Fruit fly (Drosophila melanogaster) whole organism, embryonic: ENCODE measurements around the gene CG15353.

ENCODE experiments used
- Abd-B ChIP-seq: fragments of 200-800 bp; sonication (Bioruptor generic); optimal IDR thresholded peaks from 2 replicates; lab custom pipeline; 2018; ENCODE audit warnings: missing biosample characterization, mild to moderate bottlenecking, missing genetic modification characterization, moderate library complexity
- Aef1 ChIP-seq: fragments of 200-800 bp; sonication (Bioruptor generic); IDR thresholded peaks from 3 replicates; pipeline ENCODE4 v1.3.6; 2022; ENCODE audit warnings: missing biosample characterization, missing genetic modification characterization
- C15 ChIP-seq: fragments of 200-800 bp; sonication (Bioruptor generic); IDR thresholded peaks from 3 replicates; pipeline ENCODE4 v1.3.6; 2022; ENCODE audit warnings: missing biosample characterization, missing genetic modification characterization
- CG10321 ChIP-seq: fragments of 200-800 bp; sonication (Bioruptor generic); IDR thresholded peaks from 2 replicates; pipeline ENCODE4 v1.3.6; 2022; ENCODE audit warnings: missing biosample characterization, missing genetic modification characterization
- CG13287 ChIP-seq: fragments of 200-800 bp; sonication (Bioruptor generic); IDR thresholded peaks from 2 replicates; pipeline ENCODE4 v1.3.6; 2022; ENCODE audit warnings: missing biosample characterization, missing genetic modification characterization; ENCODE audit not compliant: partially characterized antibody
- CG17829 ChIP-seq: fragments of 200-800 bp; optimal IDR thresholded peaks from 2 replicates; lab custom pipeline; 2019; ENCODE audit warnings: missing biosample characterization, mild to moderate bottlenecking, missing genetic modification characterization, moderate library complexity
- CG3407 ChIP-seq: fragments of 200-800 bp; sonication (Bioruptor generic); optimal IDR thresholded peaks from 2 replicates; lab custom pipeline; 2018; ENCODE audit warnings: missing biosample characterization, mild to moderate bottlenecking, missing genetic modification characterization
- CG34422 ChIP-seq: fragments of 200-800 bp; sonication (Bioruptor generic); IDR thresholded peaks from 3 replicates; pipeline ENCODE4 v1.3.6; 2022; ENCODE audit warnings: missing biosample characterization, missing genetic modification characterization
- CG3726 ChIP-seq: fragments of 200-800 bp; sonication (Bioruptor generic); IDR thresholded peaks from 3 replicates; pipeline ENCODE4, ENCODE4 v1.3.6; 2022; ENCODE audit warnings: missing biosample characterization, missing genetic modification characterization
- CG8478 ChIP-seq: fragments of >200 bp; optimal IDR thresholded peaks from 2 replicates; lab custom pipeline; 2018
- CG9215 ChIP-seq: fragments of 200-800 bp; sonication (Bioruptor generic); IDR thresholded peaks from 2 replicates; pipeline ENCODE4 v1.3.6; 2022; ENCODE audit warnings: missing biosample characterization, missing genetic modification characterization
- Deaf1 ChIP-seq: fragments of 200-800 bp; optimal IDR thresholded peaks from 3 replicates; lab custom pipeline; 2019; ENCODE audit warnings: missing biosample characterization, mild to moderate bottlenecking, missing genetic modification characterization, moderate library complexity
- Elba2 ChIP-seq: fragments of 200-800 bp; sonication (Bioruptor generic); optimal IDR thresholded peaks from 3 replicates; lab custom pipeline; 2016; ENCODE audit warnings: missing biosample characterization, missing genetic modification characterization
- Ets65A ChIP-seq: fragments of 200-800 bp; sonication (Bioruptor generic); peaks from one replicate; lab custom pipeline; 2016; ENCODE audit warnings: missing biosample characterization, missing genetic modification characterization
- Med ChIP-seq: fragments of 200-800 bp; sonication (Bioruptor generic); peaks from one replicate; lab custom pipeline; 2016; ENCODE audit warnings: missing biosample characterization, missing genetic modification characterization, mild to moderate bottlenecking, inconsistent platforms, moderate library complexity
- Mrtf ChIP-seq: fragments of 200-800 bp; sonication (Bioruptor generic); IDR thresholded peaks from 3 replicates; pipeline ENCODE4 v1.3.6; 2022; ENCODE audit warnings: missing biosample characterization, missing genetic modification characterization
- Nf-YB ChIP-seq: fragments of 200-800 bp; sonication (Bioruptor generic); optimal IDR thresholded peaks from 3 replicates; lab custom pipeline; 2019; ENCODE audit warnings: missing biosample characterization, mild to moderate bottlenecking, missing genetic modification characterization, moderate library complexity
- Nf-YC ChIP-seq: fragments of 200-800 bp; optimal IDR thresholded peaks from 3 replicates; lab custom pipeline; 2019; ENCODE audit warnings: missing biosample characterization, mild to moderate bottlenecking, missing genetic modification characterization, moderate library complexity
- abd-A ChIP-seq: fragments of 200-800 bp; sonication (Bioruptor generic); optimal IDR thresholded peaks from 3 replicates; lab custom pipeline; 2019; ENCODE audit warnings: missing biosample characterization, mild to moderate bottlenecking, missing genetic modification characterization, moderate library complexity
- ac ChIP-seq: fragments of 200-800 bp; sonication (Bioruptor generic); optimal IDR thresholded peaks from 3 replicates; lab custom pipeline; 2017; ENCODE audit warnings: missing biosample characterization, mild to moderate bottlenecking, missing genetic modification characterization
- ara ChIP-seq: fragments of 200-800 bp; sonication (Bioruptor generic); IDR thresholded peaks from 2 replicates; pipeline ENCODE4 v1.3.6; 2022; ENCODE audit warnings: missing biosample characterization, missing genetic modification characterization
- bigmax ChIP-seq: fragments of 200-800 bp; sonication (Bioruptor generic); optimal IDR thresholded peaks from 2 replicates; lab custom pipeline; 2018; ENCODE audit warnings: missing biosample characterization, mild to moderate bottlenecking, missing genetic modification characterization
- ci ChIP-seq: fragments of 200-800 bp; sonication (Bioruptor generic); IDR thresholded peaks from 3 replicates; pipeline ENCODE4 v1.3.6; 2022; ENCODE audit warnings: missing biosample characterization, missing genetic modification characterization
- crol ChIP-seq: fragments of 200-800 bp; sonication (Bioruptor generic); IDR thresholded peaks from 2 replicates; pipeline ENCODE4 v1.3.6; 2022; ENCODE audit warnings: missing biosample characterization, missing genetic modification characterization
- ftz-f1 ChIP-seq: fragments of 200-800 bp; sonication (Bioruptor generic); optimal IDR thresholded peaks from 2 replicates; lab custom pipeline; 2016; ENCODE audit warnings: missing biosample characterization, missing genetic modification characterization
- gcm ChIP-seq: fragments of 200-800 bp; sonication (Bioruptor generic); optimal IDR thresholded peaks from 2 replicates; lab custom pipeline; 2019; ENCODE audit warnings: missing biosample characterization, mild to moderate bottlenecking, missing genetic modification characterization, moderate library complexity
- kni ChIP-seq: fragments of 200-800 bp; sonication (Bioruptor generic); optimal IDR thresholded peaks from 3 replicates; lab custom pipeline; 2017; ENCODE audit warnings: mild to moderate bottlenecking, missing biosample characterization, missing genetic modification reagents, missing genetic modification characterization
- lov ChIP-seq, 2 experiments: fragments of 200-800 bp in 1 of 2; fragments of >200 bp in 1 of 2; sonication (Bioruptor generic) in 1 of 2; IDR thresholded peaks in 1 of 2; optimal IDR thresholded peaks in 1 of 2; 2 replicates in 1 of 2; 3 replicates in 1 of 2; pipeline versions ENCODE4 v1.3.6 to Lab custom; 2017 to 2022; ENCODE audit warnings: missing biosample characterization in 1 of 2, missing genetic modification characterization in 1 of 2
- mirr ChIP-seq: fragments of 200-800 bp; sonication (Bioruptor generic); optimal IDR thresholded peaks from 3 replicates; lab custom pipeline; 2018; ENCODE audit warnings: missing biosample characterization, mild to moderate bottlenecking, missing genetic modification characterization
- nerfin-1 ChIP-seq: fragments of 200-800 bp; sonication (Bioruptor generic); optimal IDR thresholded peaks from 3 replicates; lab custom pipeline; 2019; ENCODE audit warnings: missing biosample characterization, mild to moderate bottlenecking, missing genetic modification characterization, moderate library complexity
- nerfin-2 ChIP-seq: fragments of 200-800 bp; sonication (Bioruptor generic); IDR thresholded peaks from 2 replicates; pipeline ENCODE4 v1.3.6; 2022; ENCODE audit warnings: missing biosample characterization, missing genetic modification characterization; ENCODE audit not compliant: partially characterized antibody
- nmo ChIP-seq: fragments of 200-800 bp; sonication (Bioruptor generic); optimal IDR thresholded peaks from 2 replicates; lab custom pipeline; 2018; ENCODE audit warnings: missing biosample characterization, mild to moderate bottlenecking, missing genetic modification characterization, moderate library complexity
- onecut ChIP-seq: fragments of 200-800 bp; sonication (Bioruptor generic); IDR thresholded peaks from 2 replicates; pipeline ENCODE4 v1.3.6; 2022; ENCODE audit warnings: missing biosample characterization, missing genetic modification characterization
- pb ChIP-seq: fragments of 200-800 bp; sonication (Bioruptor generic); optimal IDR thresholded peaks from 3 replicates; lab custom pipeline; 2016; ENCODE audit warnings: missing biosample characterization, missing genetic modification characterization
- phol ChIP-seq: fragments of 200-800 bp; sonication (Bioruptor generic); optimal IDR thresholded peaks from 3 replicates; lab custom pipeline; 2018; ENCODE audit warnings: missing biosample characterization, mild to moderate bottlenecking, missing genetic modification characterization, moderate library complexity
- pros ChIP-seq: fragments of 200-800 bp; sonication (Bioruptor generic); optimal IDR thresholded peaks from 3 replicates; lab custom pipeline; 2019; ENCODE audit warnings: missing biosample characterization, mild to moderate bottlenecking, missing genetic modification characterization, moderate library complexity
- run ChIP-seq: fragments of 200-800 bp; sonication (Bioruptor generic); optimal IDR thresholded peaks from 3 replicates; lab custom pipeline; 2018; ENCODE audit warnings: missing biosample characterization, mild to moderate bottlenecking, missing genetic modification characterization
- sens ChIP-seq: fragments of 200-800 bp; sonication (Bioruptor generic); peaks from one replicate; lab custom pipeline; 2016; ENCODE audit warnings: missing biosample characterization, missing genetic modification characterization
- seq ChIP-seq: fragments of 200-800 bp; sonication (Bioruptor generic); IDR thresholded peaks from 2 replicates; pipeline ENCODE4 v1.3.6; 2022; ENCODE audit warnings: missing biosample characterization, missing genetic modification characterization
- tll ChIP-seq, 2 experiments: fragments of 200-800 bp in 1 of 2; fragments of >200 bp in 1 of 2; sonication (Bioruptor generic) in 1 of 2; optimal IDR thresholded peaks; 2 replicates each; lab custom pipeline; 2017 to 2019; ENCODE audit warnings: missing biosample characterization in 2 of 2, missing genetic modification characterization in 2 of 2, mild to moderate bottlenecking in 1 of 2, moderate library complexity in 1 of 2
- ttk ChIP-seq: fragments of 200-800 bp; sonication (Bioruptor generic); IDR thresholded peaks from 2 replicates; pipeline ENCODE4 v2.1.2; 2022; ENCODE audit warnings: missing biosample characterization, missing genetic modification characterization
- tup ChIP-seq: fragments of 200-800 bp; sonication (Bioruptor generic); optimal IDR thresholded peaks from 2 replicates; lab custom pipeline; 2016; ENCODE audit warnings: missing biosample characterization, mild to moderate bottlenecking, missing genetic modification characterization, moderate library complexity
- vvl ChIP-seq: fragments of 200-800 bp; sonication (Bioruptor generic); IDR thresholded peaks from 2 replicates; pipeline ENCODE4 v1.3.6; 2022; ENCODE audit warnings: missing biosample characterization, missing genetic modification characterization
- wek ChIP-seq: fragments of 200-800 bp; sonication (Bioruptor generic); optimal IDR thresholded peaks from 3 replicates; lab custom pipeline; 2018; ENCODE audit warnings: missing biosample characterization, mild to moderate bottlenecking, missing genetic modification characterization, moderate library complexity
- z ChIP-seq: fragments of 200-800 bp; sonication (Bioruptor generic); IDR thresholded peaks from 3 replicates; pipeline ENCODE4 v1.3.6; 2022; ENCODE audit warnings: missing biosample characterization, missing genetic modification characterization
- zfh1 ChIP-seq: fragments of 200-800 bp; sonication (Bioruptor generic); IDR thresholded peaks from 3 replicates; pipeline ENCODE4 v1.3.6; 2022; ENCODE audit warnings: missing biosample characterization, missing genetic modification characterization

Gene CG15353

dm6 chr2L:1970312-1970929, 36.6 kb downstream of the CG15353 start, which contains the start of gene erm (continued):
- TF ChIP-seq crol (GFP tag; lab: Robert Waterston, UW) (peak; percentile 91), z (peak; percentile 67; the same call in 1 of the 3 replicates), CG3726 (GFP tag; lab: Robert Waterston, UW) (no peak), Med (GFP tag; lab: Kevin White, UChicago) (peak; percentile 73), ac (peak; percentile 19), Deaf1 (tag; lab: Kevin White, UChicago) (peak; percentile 76), CG17829 (tag; lab: Kevin White, UChicago) (peak; percentile 16), CG8478 (lab: Kevin White, UChicago) (peak; percentile 63), Ets65A (GFP tag; lab: Kevin White, UChicago) (peak; percentile 9), CG34422 (GFP tag; lab: Robert Waterston, UW) (0 out of 3 replicates have a peak, but pooled peaks have one; percentile 17), CG3407 (GFP tag; lab: Kevin White, UChicago) (peak; percentile 15), run (tag; lab: Kevin White, UChicago) (no peak), onecut (peak; percentile 42), bigmax (GFP tag; lab: Kevin White, UChicago) (peak; percentile 84), abd-A (tag; lab: Kevin White, UChicago) (peak; percentile 78), Elba2 (peak; percentile 57), kni (GFP tag; lab: Kevin White, UChicago) (peak; percentile 37), nerfin-1 (peak; percentile 50), nmo (peak; percentile 44), C15 (GFP tag; lab: Robert Waterston, UW) (no peak), nerfin-2 (GFP tag; lab: Robert Waterston, UW) (peak; percentile 31; the same call in 1 of the 2 replicates), gcm (peak; percentile 43), Nf-YB (peak; percentile 97), zfh1 (GFP tag; lab: Robert Waterston, UW) (no peak), Abd-B (GFP tag; lab: Kevin White, UChicago) (peak; percentile 0), Nf-YC (peak; percentile 97), CG13287 (GFP tag; lab: Robert Waterston, UW) (peak; percentile 28), wek (GFP tag; lab: Kevin White, UChicago) (no peak), ara (GFP tag; lab: Robert Waterston, UW) (no peak), tup (GFP tag; lab: Kevin White, UChicago) (no peak), pb (GFP tag; lab: Kevin White, UChicago) (no peak), CG9215 (GFP tag; lab: Robert Waterston, UW) (0 out of 2 replicates have a peak, but pooled peaks have one; percentile 17), ci (GFP tag; lab: Robert Waterston, UW) (0 out of 3 replicates have a peak, but pooled peaks have one; percentile 16), CG10321 (GFP tag; lab: Robert Waterston, UW) (peak; percentile 94), phol (tag; lab: Kevin White, UChicago) (peak; percentile 61), Mrtf (GFP tag; lab: Robert Waterston, UW) (no peak), vvl (peak; percentile 49; the same call in 1 of the 2 replicates), sens (GFP tag; lab: Kevin White, UChicago) (peak; percentile 76), Aef1 (peak; percentile 75), mirr (GFP tag; lab: Kevin White, UChicago) (no peak), ftz-f1 (GFP tag; lab: Kevin White, UChicago) (peak; percentile 46), lov (optimal IDR thresholded peaks at IDR 0.05; lab: Kevin White, UChicago) (no peak), lov (GFP tag; IDR thresholded peaks at IDR 0.05; lab: Robert Waterston, UW) (no peak), ttk (GFP tag; lab: Robert Waterston, UW) (peak; percentile 42; the same call in 1 of the 2 replicates), seq (GFP tag; lab: Robert Waterston, UW) (peak; percentile 90), tll (GFP tag; optimal IDR thresholded peaks at IDR 0.05; lab: Kevin White, UChicago) (peak in 1 of 2 experiments; percentile 97), pros (GFP tag; lab: Kevin White, UChicago) (peak; percentile 43)
